Worm (Caenorhabditis elegans) whole organism, L2 larva: ENCODE measurements around the gene npr-16.

Experiments
- F13H6.1 ChIP-seq: sonication (generic microtip); optimal IDR thresholded peaks from 2 replicates; lab custom pipeline; 2016; ENCODE audit warnings: missing genetic modification characterization, missing compliant biosample characterization
- R02D3.7 ChIP-seq: fragments of 150-350 bp; optimal IDR thresholded peaks from 2 replicates; lab custom pipeline; 2014; ENCODE audit warnings: missing biosample characterization, missing genetic modification characterization
- Y55F3AM.14 ChIP-seq: fragments of 200-800 bp; sonication (Bioruptor generic); optimal IDR thresholded peaks from 2 replicates; lab custom pipeline; 2018; ENCODE audit warnings: mild to moderate bottlenecking, missing genetic modification characterization, missing compliant biosample characterization
- ZK546.5 ChIP-seq: sonication (generic microtip); optimal IDR thresholded peaks from 2 replicates; lab custom pipeline; 2017; ENCODE audit warnings: missing biosample characterization, missing genetic modification characterization
- aly-2 ChIP-seq: fragments of 150-350 bp; optimal IDR thresholded peaks from 2 replicates; lab custom pipeline; 2014; ENCODE audit warnings: missing biosample characterization, missing genetic modification characterization
- ama-1 ChIP-seq: fragments of 150-350 bp; optimal IDR thresholded peaks from 2 replicates; lab custom pipeline; 2018; ENCODE audit warnings: inconsistent platforms
- blmp-1 ChIP-seq: sonication (generic microtip); optimal IDR thresholded peaks from 2 replicates; lab custom pipeline; 2017; ENCODE audit warnings: missing genetic modification characterization, mild to moderate bottlenecking, missing compliant biosample characterization, antibody characterized with exemption, moderate library complexity; ENCODE audit not compliant: insufficient read depth
- ceh-16 ChIP-seq: fragments of 150-350 bp; optimal IDR thresholded peaks from 2 replicates; lab custom pipeline; 2014; ENCODE audit warnings: missing biosample characterization, missing genetic modification characterization
- ceh-82 ChIP-seq: fragments of 150-350 bp; optimal IDR thresholded peaks from 2 replicates; lab custom pipeline; 2014; ENCODE audit warnings: missing biosample characterization, missing genetic modification characterization
- crh-2 ChIP-seq: sonication (generic microtip); optimal IDR thresholded peaks from 2 replicates; lab custom pipeline; 2017; ENCODE audit warnings: missing biosample characterization, missing genetic modification characterization
- dmd-4 ChIP-seq: sonication (generic microtip); optimal IDR thresholded peaks from 2 replicates; lab custom pipeline; 2017; ENCODE audit warnings: missing biosample characterization, missing genetic modification characterization
- egl-27 ChIP-seq: sonication (generic microtip); optimal IDR thresholded peaks from 3 replicates; lab custom pipeline; 2017; ENCODE audit warnings: missing biosample characterization, missing genetic modification reagents, missing genetic modification characterization
- elt-1 ChIP-seq: fragments of 150-350 bp; optimal IDR thresholded peaks from 2 replicates; lab custom pipeline; 2014; ENCODE audit warnings: missing biosample characterization, missing genetic modification characterization
- elt-3 ChIP-seq: sonication (generic microtip); optimal IDR thresholded peaks from 2 replicates; lab custom pipeline; 2017; ENCODE audit warnings: missing biosample characterization, missing genetic modification characterization
- fos-1 ChIP-seq: fragments of 150-350 bp; optimal IDR thresholded peaks from 2 replicates; lab custom pipeline; 2014; ENCODE audit warnings: missing biosample characterization, missing genetic modification characterization
- gmeb-1 ChIP-seq: fragments of 150-350 bp; optimal IDR thresholded peaks from 2 replicates; lab custom pipeline; 2014; ENCODE audit warnings: missing biosample characterization, missing genetic modification characterization
- lin-13 ChIP-seq: fragments of 150-350 bp; optimal IDR thresholded peaks from 2 replicates; lab custom pipeline; 2014; ENCODE audit warnings: missing biosample characterization, missing genetic modification reagents, missing genetic modification characterization
- lin-39 ChIP-seq: fragments of 150-350 bp; optimal IDR thresholded peaks from 2 replicates; lab custom pipeline; 2014; ENCODE audit warnings: missing biosample characterization, missing genetic modification reagents, missing genetic modification characterization
- lsy-2 ChIP-seq, 2 experiments: fragments of 150-350 bp in 1 of 2; sonication (generic microtip) in 1 of 2; optimal IDR thresholded peaks; 2 replicates each; lab custom pipeline; 2014 to 2017; ENCODE audit warnings: missing biosample characterization in 2 of 2, missing genetic modification characterization in 2 of 2
- mab-5 ChIP-seq: fragments of 150-350 bp; optimal IDR thresholded peaks from 2 replicates; lab custom pipeline; 2014; ENCODE audit warnings: missing biosample characterization, missing genetic modification characterization
- mbf-1 ChIP-seq: sonication (generic microtip); optimal IDR thresholded peaks from 2 replicates; lab custom pipeline; 2017; ENCODE audit warnings: missing biosample characterization, missing genetic modification characterization
- mdl-1 ChIP-seq, 2 experiments: fragments of 150-350 bp in 1 of 2; sonication (generic microtip) in 1 of 2; optimal IDR thresholded peaks; 2 replicates each; lab custom pipeline; 2017; ENCODE audit warnings: missing biosample characterization in 2 of 2, missing genetic modification characterization in 2 of 2
- nhr-10 ChIP-seq: sonication (generic microtip); optimal IDR thresholded peaks from 2 replicates; lab custom pipeline; 2017; ENCODE audit warnings: missing biosample characterization, missing genetic modification characterization
- nhr-12 ChIP-seq: fragments of 150-350 bp; optimal IDR thresholded peaks from 2 replicates; lab custom pipeline; 2014; ENCODE audit warnings: missing biosample characterization, missing genetic modification characterization
- nhr-129 ChIP-seq: fragments of 150-350 bp; optimal IDR thresholded peaks from 2 replicates; lab custom pipeline; 2014; ENCODE audit warnings: missing biosample characterization, missing genetic modification characterization
- nhr-21 ChIP-seq: fragments of 150-350 bp; optimal IDR thresholded peaks from 2 replicates; lab custom pipeline; 2014; ENCODE audit warnings: missing biosample characterization, missing genetic modification characterization
- nhr-23 ChIP-seq: fragments of 150-350 bp; optimal IDR thresholded peaks from 2 replicates; lab custom pipeline; 2014; ENCODE audit warnings: missing biosample characterization, missing genetic modification reagents, missing genetic modification characterization
- nhr-237 ChIP-seq: fragments of 150-350 bp; optimal IDR thresholded peaks from 2 replicates; lab custom pipeline; 2014; ENCODE audit warnings: missing biosample characterization, missing genetic modification characterization
- nhr-25 ChIP-seq: fragments of 150-350 bp; sonication (generic microtip); optimal IDR thresholded peaks from 3 replicates; lab custom pipeline; 2014; ENCODE audit warnings: missing biosample characterization, missing genetic modification characterization
- nhr-77 ChIP-seq: fragments of 150-350 bp; optimal IDR thresholded peaks from 2 replicates; lab custom pipeline; 2014; ENCODE audit warnings: missing biosample characterization, missing genetic modification characterization
- peb-1 ChIP-seq: fragments of 150-350 bp; optimal IDR thresholded peaks from 2 replicates; lab custom pipeline; 2014; ENCODE audit warnings: missing biosample characterization, missing genetic modification characterization
- sem-4 ChIP-seq: fragments of 150-350 bp; optimal IDR thresholded peaks from 2 replicates; lab custom pipeline; 2014; ENCODE audit warnings: missing biosample characterization, missing genetic modification reagents, missing genetic modification characterization
- skn-1 ChIP-seq: sonication (generic microtip); optimal IDR thresholded peaks from 2 replicates; lab custom pipeline; 2017; ENCODE audit warnings: missing biosample characterization, missing genetic modification characterization
- sma-3 ChIP-seq: sonication (generic microtip); optimal IDR thresholded peaks from 2 replicates; lab custom pipeline; 2016; ENCODE audit warnings: missing genetic modification reagents, missing genetic modification characterization, missing compliant biosample characterization
- sma-9 ChIP-seq, 2 experiments: fragments of 150-350 bp in 1 of 2; sonication (generic microtip) in 1 of 2; optimal IDR thresholded peaks; 2 replicates each; lab custom pipeline; 2014 to 2016; ENCODE audit warnings: missing genetic modification characterization in 2 of 2, mild to moderate bottlenecking in 1 of 2, missing biosample characterization in 1 of 2, missing compliant biosample characterization in 1 of 2, missing genetic modification reagents in 1 of 2, moderate library complexity in 1 of 2
- snpc-4 ChIP-seq: fragments of 150-350 bp; optimal IDR thresholded peaks from 2 replicates; lab custom pipeline; 2014; ENCODE audit warnings: missing biosample characterization, missing genetic modification characterization
- unc-39 ChIP-seq: fragments of 150-350 bp; optimal IDR thresholded peaks from 2 replicates; lab custom pipeline; 2014; ENCODE audit warnings: missing biosample characterization, missing genetic modification characterization
- unc-55 ChIP-seq: fragments of 150-350 bp; sonication (generic microtip); optimal IDR thresholded peaks from 3 replicates; lab custom pipeline; 2014; ENCODE audit warnings: missing biosample characterization, missing genetic modification reagents, missing genetic modification characterization
- unc-62 ChIP-seq: fragments of 150-350 bp; optimal IDR thresholded peaks from 2 replicates; lab custom pipeline; 2014; ENCODE audit warnings: missing biosample characterization, missing genetic modification reagents, missing genetic modification characterization
- ztf-1 ChIP-seq: fragments of 200-800 bp; sonication (Bioruptor generic); conservative IDR thresholded peaks from 2 replicates; pipeline ENCODE4 v1.3.6; 2022; ENCODE audit warnings: missing genetic modification characterization, missing compliant biosample characterization
- ztf-11 ChIP-seq: sonication (generic microtip); optimal IDR thresholded peaks from 2 replicates; lab custom pipeline; 2017; ENCODE audit warnings: missing biosample characterization, missing genetic modification characterization

npr-16 gene

DNA sequence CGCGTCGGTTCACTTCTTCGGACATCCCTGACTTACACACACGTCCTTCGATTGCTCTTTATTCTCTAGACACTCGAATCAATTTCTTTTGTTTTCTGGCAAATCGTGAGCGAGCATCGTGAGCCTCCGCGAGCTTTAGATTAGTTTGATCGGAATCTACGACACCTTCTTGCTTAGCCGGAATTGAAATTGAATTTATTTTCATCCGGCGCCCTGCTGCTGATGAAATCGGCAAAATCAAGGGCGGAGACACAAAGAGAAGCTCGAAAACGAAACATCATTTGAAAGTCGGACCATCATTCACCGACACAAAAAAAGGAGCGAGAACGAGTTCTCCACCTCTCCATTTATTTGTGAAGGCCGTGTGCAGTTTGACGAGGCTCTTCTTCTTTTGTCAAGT, at the start of gene npr-16:
Gene npr-16 (plus strand): TSS at position 301 of the 400 bp plus-strand sequence.
- no peak for TF ChIP-seq elt-1 (tag; lab: Kevin White, UChicago)
- no peak for TF ChIP-seq ceh-82 (tag; lab: Kevin White, UChicago)

DNA sequence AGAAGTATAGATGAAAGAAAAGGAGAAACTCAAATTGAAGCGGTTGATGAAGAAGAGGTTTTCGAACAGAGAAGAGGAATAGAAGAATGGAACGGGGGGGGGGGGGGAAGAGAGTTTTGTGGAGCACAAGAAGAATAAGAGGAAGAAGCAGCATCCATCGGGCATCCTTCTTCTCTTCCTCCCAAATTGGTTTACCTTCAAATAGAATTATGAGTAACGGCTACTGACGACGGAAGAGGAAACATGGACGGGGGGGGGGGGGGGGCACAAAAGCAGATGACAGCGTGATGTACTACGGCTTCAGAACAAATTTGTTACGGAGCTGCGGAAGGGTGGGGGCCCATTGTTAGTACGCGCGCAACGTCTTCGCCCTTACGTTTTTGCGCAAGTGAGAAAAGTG, 49.3 kb upstream of the npr-16 start:
- TF ChIP-seq R02D3.7 (no peak), lin-13 (GFP tag; lab: Kevin White, UChicago) (no peak), nhr-23 (tag; lab: Kevin White, UChicago) (no peak), egl-27 (tag; lab: Kevin White, UChicago) (no peak), nhr-10 (no peak), ZK546.5 (no peak), mab-5 (tag; lab: Kevin White, UChicago) (no peak), ama-1 (lab: Kevin White, UChicago) (no peak), lsy-2 (tag; optimal IDR thresholded peaks at IDR 0.05; lab: Kevin White, UChicago) (no peak), mdl-1 (tag; optimal IDR thresholded peaks at IDR 0.05; lab: Kevin White, UChicago) (no peak), peb-1 (no peak), sma-9 (GFP tag; optimal IDR thresholded peaks at IDR 0.05; lab: Kevin White, UChicago) (no peak), sma-9 (tag; optimal IDR thresholded peaks at IDR 0.05; lab: Kevin White, UChicago) (no peak), lin-39 (tag; lab: Kevin White, UChicago) (no peak), nhr-129 (tag; lab: Kevin White, UChicago) (no peak), crh-2 (tag; lab: Kevin White, UChicago) (no peak), unc-55 (GFP tag; lab: Kevin White, UChicago) (no peak), nhr-77 (no peak), unc-39 (tag; lab: Kevin White, UChicago) (no peak)

- TF ChIP-seq sem-4 (tag; lab: Kevin White, UChicago) (no peak), lsy-2 (tag; optimal IDR thresholded peaks at IDR 0.05; lab: Kevin White, UChicago) (no peak), sma-9 (GFP tag; optimal IDR thresholded peaks at IDR 0.05; lab: Kevin White, UChicago) (no peak), sma-9 (tag; optimal IDR thresholded peaks at IDR 0.05; lab: Kevin White, UChicago) (no peak)
These were observed 48.3 kb upstream of the npr-16 start for ce11 chrX:3470307-3470706.

ce11 chrX:3472226-3472625, 46.4 kb upstream of the npr-16 start:
- TF ChIP-seq gmeb-1 (tag; lab: Kevin White, UChicago), result no peak
- TF ChIP-seq ZK546.5, result no peak
- TF ChIP-seq dmd-4, result no peak
- TF ChIP-seq Y55F3AM.14, result no peak
- peak; percentile 7 for TF ChIP-seq crh-2 (tag; lab: Kevin White, UChicago)
- peak; percentile 6 for TF ChIP-seq sma-3
- TF ChIP-seq ceh-16 (tag; lab: Kevin White, UChicago), result peak; percentile 52
- peak; percentile 39 for TF ChIP-seq F13H6.1
- no peak for TF ChIP-seq snpc-4
- peak; percentile 14 for TF ChIP-seq sma-9 (GFP tag; optimal IDR thresholded peaks at IDR 0.05; lab: Kevin White, UChicago)
- TF ChIP-seq sma-9 (tag; optimal IDR thresholded peaks at IDR 0.05; lab: Kevin White, UChicago), result no peak
- peak; percentile 39 for TF ChIP-seq nhr-129 (tag; lab: Kevin White, UChicago)
- no peak for TF ChIP-seq elt-3 (tag; lab: Kevin White, UChicago)
- no peak for TF ChIP-seq ztf-1 (GFP tag; lab: Robert Waterston, UW)
- TF ChIP-seq fos-1 (tag; lab: Kevin White, UChicago), result peak; percentile 70
- no peak for TF ChIP-seq sem-4 (tag; lab: Kevin White, UChicago)
- TF ChIP-seq ama-1 (lab: Kevin White, UChicago), result no peak
- TF ChIP-seq nhr-25 (tag; lab: Kevin White, UChicago), result peak; percentile 3
- no peak for TF ChIP-seq lin-39 (tag; lab: Kevin White, UChicago)
- TF ChIP-seq, all 48 proteins: peak for 8

ce11 chrX:3473793-3474192, 44.8 kb upstream of the npr-16 start:
- TF ChIP-seq fos-1 (tag; lab: Kevin White, UChicago) (peak; percentile 60), aly-2 (tag; lab: Kevin White, UChicago) (no peak)

ce11 chrX:3479950-3480349, 38.6 kb upstream of the npr-16 start, which contains the start of gene wrt-6:
Gene wrt-6, plus strand, starts transcription at chrX:3480250.
- TF ChIP-seq mbf-1 (tag; lab: Kevin White, UChicago) (no peak), blmp-1 (tag; lab: Kevin White, UChicago) (no peak), snpc-4 (no peak), nhr-237 (tag; lab: Kevin White, UChicago) (no peak), R02D3.7 (no peak), lin-13 (GFP tag; lab: Kevin White, UChicago) (no peak), unc-62 (GFP tag; lab: Kevin White, UChicago) (no peak), mdl-1 (tag; optimal IDR thresholded peaks at IDR 0.05; lab: Kevin White, UChicago) (no peak), skn-1 (tag; lab: Kevin White, UChicago) (no peak), sem-4 (tag; lab: Kevin White, UChicago) (no peak), nhr-25 (tag; lab: Kevin White, UChicago) (no peak), peb-1 (no peak), nhr-129 (tag; lab: Kevin White, UChicago) (no peak), gmeb-1 (tag; lab: Kevin White, UChicago) (no peak), nhr-12 (tag; lab: Kevin White, UChicago) (no peak), Y55F3AM.14 (no peak), ztf-1 (GFP tag; lab: Robert Waterston, UW) (no peak), nhr-21 (tag; lab: Kevin White, UChicago) (no peak), ZK546.5 (no peak), ztf-11 (tag; lab: Kevin White, UChicago) (no peak)
